Worm (Caenorhabditis elegans): Measurements from ENCODE around the gene F48E8.3.
A peak's percentile ranks its signal among the peaks of the same experiment; 100 is the strongest.

DNA sequence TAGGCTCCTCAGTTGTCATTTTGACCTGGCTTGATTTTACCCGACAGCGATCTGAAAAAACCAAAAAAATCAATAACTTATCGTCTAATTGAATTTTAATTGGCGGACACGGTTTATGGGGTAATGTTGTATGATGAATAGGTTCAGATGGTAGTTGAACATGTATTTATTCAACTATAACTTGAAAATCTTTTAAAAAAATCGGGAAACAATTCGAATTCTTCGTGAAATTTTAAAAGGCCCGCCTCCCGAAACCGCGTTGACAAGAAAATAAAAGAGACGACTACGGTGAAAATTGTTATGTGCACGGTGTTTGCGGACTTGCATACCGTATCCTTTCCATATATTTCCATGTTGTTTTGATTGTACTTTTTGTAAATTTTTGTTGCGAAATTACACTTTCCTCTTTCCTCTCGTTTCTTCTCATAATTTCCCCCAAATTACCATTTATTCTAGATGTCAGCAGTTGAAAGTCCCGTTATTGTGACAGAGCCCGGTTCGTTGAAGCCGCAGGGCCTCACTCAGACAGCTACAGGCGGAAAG, 18.4 kb upstream of the F48E8.3 start, which contains the start of the genes T24G10.2 and disl-2:
- TF ChIP-seq elt-1 (tag; optimal IDR thresholded peaks at IDR 0.05) (no peak), nhr-11 (tag; optimal IDR thresholded peaks at IDR 0.05) (no peak), lsy-2 (tag; optimal IDR thresholded peaks at IDR 0.05) (peak; percentile 94 to 99), blmp-1 (tag; optimal IDR thresholded peaks at IDR 0.05; ENCODE audit: insufficient read depth) (no peak), zag-1 (tag; optimal IDR thresholded peaks at IDR 0.05) (no peak), mdl-1 (tag; optimal IDR thresholded peaks at IDR 0.05) (no peak), lin-11 (tag; optimal IDR thresholded peaks at IDR 0.05) (no peak)
